Worm (Caenorhabditis elegans): ENCODE data around the gene arrd-12.

The arrd-12 gene

ce11 chrII:13783880-13784279, 17.8 kb downstream of the arrd-12 start, which contains the start of gene C01B9.4:
Gene C01B9.4 (minus strand): TSS chrII:13783980.
- TF ChIP-seq tra-1 (GFP tag; IDR thresholded peaks at IDR 0.05) (no peak), F10B5.3 (tag; optimal IDR thresholded peaks at IDR 0.05) (no peak), ama-1 (optimal IDR thresholded peaks at IDR 0.05) (no peak), saeg-2 (GFP tag; IDR thresholded peaks at IDR 0.05) (no peak), cey-2 (tag; optimal IDR thresholded peaks at IDR 0.05; ENCODE audit: borderline replicate concordance, insufficient read depth) (no peak), snpc-4 (tag; optimal IDR thresholded peaks at IDR 0.05) (no peak), mes-2 (tag; optimal IDR thresholded peaks at IDR 0.05; ENCODE audit: poor library complexity, severe bottlenecking) (no peak), nhr-77 (tag; optimal IDR thresholded peaks at IDR 0.05) (no peak), unc-39 (tag; optimal IDR thresholded peaks at IDR 0.05) (no peak), dpl-1 (GFP tag; optimal IDR thresholded peaks at IDR 0.05) (no peak), ZK546.5 (tag; optimal IDR thresholded peaks at IDR 0.05) (no peak), fkh-10 (GFP tag; optimal IDR thresholded peaks at IDR 0.05) (no peak), spr-1 (tag; optimal IDR thresholded peaks at IDR 0.05) (no peak), lin-29 (GFP tag; IDR thresholded peaks at IDR 0.05) (no peak), rbr-2 (tag; optimal IDR thresholded peaks at IDR 0.05) (no peak), T26A8.4 (GFP tag; IDR thresholded peaks at IDR 0.05) (no peak), php-3 (GFP tag; IDR thresholded peaks at IDR 0.05) (no peak), madf-9 (GFP tag; conservative IDR thresholded peaks at IDR 0.05) (no peak), gei-8 (GFP tag; optimal IDR thresholded peaks at IDR 0.05) (no peak), lin-39 (tag; optimal IDR thresholded peaks at IDR 0.05) (no peak)

- TF ChIP-seq nhr-6 (tag; optimal IDR thresholded peaks at IDR 0.05) (no peak), ZK546.5 (tag; optimal IDR thresholded peaks at IDR 0.05) (no peak), set-16 (GFP tag; IDR thresholded peaks at IDR 0.05) (peak; percentile 98), F10B5.3 (tag; optimal IDR thresholded peaks at IDR 0.05) (no peak), nhr-42 (GFP tag; IDR thresholded peaks at IDR 0.05) (no peak), egl-43 (GFP tag; IDR thresholded peaks at IDR 0.05) (peak; percentile 58; the same call in 1 of the 2 replicates), pha-4 (GFP tag; IDR thresholded peaks at IDR 0.05) (peak; percentile 32; the same call in 1 of the 2 replicates), pha-4 (tag; optimal IDR thresholded peaks at IDR 0.05) (no peak), saeg-2 (GFP tag; IDR thresholded peaks at IDR 0.05) (0 out of 2 replicates have a peak, but pooled peaks have one; percentile 6)
Observed at ce11 chrII:13785582-13785981, 19.5 kb downstream of the arrd-12 start.

ce11 chrII:13786899-13787298, 20.8 kb downstream of the arrd-12 start:
- TF ChIP-seq madf-5 (GFP tag; IDR thresholded peaks at IDR 0.05) (no peak), unc-62 (GFP tag; optimal IDR thresholded peaks at IDR 0.05 in 1 of 2) (peak in 1 of 2 experiments; percentile 91), unc-62 (tag; optimal IDR thresholded peaks at IDR 0.05) (no peak)

- TF ChIP-seq nhr-111 (GFP tag; optimal IDR thresholded peaks at IDR 0.05) (no peak), T26A8.4 (GFP tag; IDR thresholded peaks at IDR 0.05) (no peak), cey-2 (tag; optimal IDR thresholded peaks at IDR 0.05; ENCODE audit: borderline replicate concordance, insufficient read depth) (no peak), mep-1 (tag; optimal IDR thresholded peaks at IDR 0.05) (no peak), nhr-76 (tag; optimal IDR thresholded peaks at IDR 0.05) (no peak), mdt-29 (GFP tag; IDR thresholded peaks at IDR 0.05) (no peak), hlh-11 (tag; optimal IDR thresholded peaks at IDR 0.05) (no peak), egl-43 (GFP tag; IDR thresholded peaks at IDR 0.05) (no peak), lim-7 (GFP tag; IDR thresholded peaks at IDR 0.05) (no peak), zag-1 (tag; optimal IDR thresholded peaks at IDR 0.05) (no peak), ceh-20 (GFP tag; IDR thresholded peaks at IDR 0.05) (no peak), rbr-2 (tag; optimal IDR thresholded peaks at IDR 0.05) (no peak), Y105C5A.15 (GFP tag; IDR thresholded peaks at IDR 0.05) (no peak), nhr-28 (tag; optimal IDR thresholded peaks at IDR 0.05) (no peak), dmd-9 (GFP tag; IDR thresholded peaks at IDR 0.05) (no peak), nhr-10 (tag; optimal IDR thresholded peaks at IDR 0.05) (no peak), ztf-11 (tag; optimal IDR thresholded peaks at IDR 0.05) (no peak), nhr-77 (tag; optimal IDR thresholded peaks at IDR 0.05) (no peak), unc-130 (GFP tag; optimal IDR thresholded peaks at IDR 0.05) (no peak)
Observed at ce11 chrII:13788813-13789212, 22.8 kb downstream of the arrd-12 start.

All from whole organism, L4 larva.